Worm (Caenorhabditis elegans): ENCODE results near the gene T25B9.5.

The T25B9.5 gene

DNA sequence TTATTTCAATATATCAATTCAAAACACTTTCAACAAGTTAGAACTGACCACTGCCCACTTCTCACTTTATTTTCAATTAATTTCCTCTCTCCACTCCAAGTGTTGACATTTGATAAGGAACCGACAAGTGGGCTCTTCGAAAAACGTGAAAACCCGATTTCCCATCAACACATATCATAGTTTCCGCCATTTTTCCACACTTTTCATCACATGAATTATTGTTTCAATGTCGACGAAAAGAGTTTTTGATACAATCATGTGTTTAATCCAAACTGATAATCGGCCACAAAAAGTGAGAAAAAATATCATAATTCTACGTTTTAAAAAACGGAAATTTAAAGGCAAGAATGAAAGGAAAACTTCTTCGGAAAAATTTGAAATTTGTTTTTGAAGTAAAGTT lies 41.1 kb upstream of the T25B9.5 start:
- TF ChIP-seq unc-39 (tag; optimal IDR thresholded peaks at IDR 0.05) (no peak), nhr-237 (tag; optimal IDR thresholded peaks at IDR 0.05) (no peak), mep-1 (tag; optimal IDR thresholded peaks at IDR 0.05) (no peak), drap-1 (GFP tag; optimal IDR thresholded peaks at IDR 0.05) (no peak), zip-8 (tag; optimal IDR thresholded peaks at IDR 0.05) (no peak), bed-3 (GFP tag; optimal IDR thresholded peaks at IDR 0.05) (no peak), snpc-4 (tag; optimal IDR thresholded peaks at IDR 0.05) (no peak), sptf-1 (tag; optimal IDR thresholded peaks at IDR 0.05) (no peak), pha-4 (tag; optimal IDR thresholded peaks at IDR 0.05) (no peak), ceh-83 (GFP tag; optimal IDR thresholded peaks at IDR 0.05) (no peak), blmp-1 (tag; optimal IDR thresholded peaks at IDR 0.05) (no peak)

DNA sequence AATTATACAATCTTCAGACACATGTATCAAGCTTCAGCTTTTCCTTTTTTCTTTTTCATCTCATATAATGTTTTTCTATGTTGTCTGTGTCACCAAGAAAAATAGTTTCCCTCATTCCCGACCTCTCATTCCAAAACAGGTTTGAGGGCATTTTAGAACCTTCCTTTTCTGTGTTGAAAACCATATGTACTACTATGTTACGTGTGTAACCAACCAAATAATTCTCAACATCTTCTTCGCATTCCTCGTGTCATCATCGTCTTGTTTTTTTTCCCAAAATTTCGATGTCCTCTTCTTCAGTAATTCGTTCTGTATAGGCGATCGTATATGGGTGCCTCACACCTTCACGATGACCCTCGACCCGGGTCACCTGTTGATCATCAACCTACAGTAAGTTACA lies 35.8 kb upstream of the T25B9.5 start, which contains the start of gene pept-2:
TSS of gene pept-2 (plus strand) at position 301 of the 400 bp plus-strand sequence.
- TF ChIP-seq ham-2 (GFP tag; optimal IDR thresholded peaks at IDR 0.05) (no peak), snpc-4 (tag; optimal IDR thresholded peaks at IDR 0.05) (no peak)

DNA sequence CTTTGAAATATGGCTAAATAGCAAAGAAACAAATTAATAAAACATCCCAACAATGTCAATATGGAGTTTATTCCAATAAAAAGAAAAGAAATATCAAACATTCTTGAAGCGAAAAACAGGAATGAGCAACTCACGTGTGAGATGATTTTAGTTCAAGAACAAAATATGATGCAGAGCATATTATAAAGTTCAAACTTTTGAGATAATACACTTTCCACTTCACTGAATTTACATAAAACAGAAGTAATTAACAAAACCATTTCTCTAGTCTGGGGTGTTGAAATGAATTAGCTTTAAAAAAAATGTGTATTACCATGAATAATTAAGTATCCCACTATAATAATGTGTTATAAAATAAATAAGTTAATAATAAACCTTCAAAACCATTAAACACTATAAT lies 32.1 kb upstream of the T25B9.5 start, which contains the start of gene srd-7:
TSS of gene srd-7 (minus strand) at position 101 of the 400 bp plus-strand sequence.
- TF ChIP-seq ces-1 (GFP tag; optimal IDR thresholded peaks at IDR 0.05): no peak
- TF ChIP-seq unc-120 (tag; optimal IDR thresholded peaks at IDR 0.05; ENCODE audit: poor library complexity, severe bottlenecking): no peak
- TF ChIP-seq cnd-1 (tag; optimal IDR thresholded peaks at IDR 0.05): no peak
- no peak for TF ChIP-seq elt-1 (tag; optimal IDR thresholded peaks at IDR 0.05; ENCODE audit: borderline replicate concordance, insufficient read depth)
- TF ChIP-seq drap-1 (GFP tag; optimal IDR thresholded peaks at IDR 0.05): no peak
- TF ChIP-seq ham-2 (GFP tag; optimal IDR thresholded peaks at IDR 0.05): no peak
- TF ChIP-seq nhr-28 (tag; optimal IDR thresholded peaks at IDR 0.05): no peak
- TF ChIP-seq nhr-2 (tag; optimal IDR thresholded peaks at IDR 0.05): no peak
- no peak for TF ChIP-seq nhr-76 (tag; optimal IDR thresholded peaks at IDR 0.05)
- TF ChIP-seq nhr-237 (tag; optimal IDR thresholded peaks at IDR 0.05): no peak
- TF ChIP-seq ztf-11 (tag; optimal IDR thresholded peaks at IDR 0.05): no peak
- TF ChIP-seq sptf-1 (tag; optimal IDR thresholded peaks at IDR 0.05): no peak
- no peak for TF ChIP-seq elt-3 (tag; optimal IDR thresholded peaks at IDR 0.05)
- no peak for TF ChIP-seq blmp-1 (tag; optimal IDR thresholded peaks at IDR 0.05)
- TF ChIP-seq lsy-2 (tag; optimal IDR thresholded peaks at IDR 0.05): no peak

DNA sequence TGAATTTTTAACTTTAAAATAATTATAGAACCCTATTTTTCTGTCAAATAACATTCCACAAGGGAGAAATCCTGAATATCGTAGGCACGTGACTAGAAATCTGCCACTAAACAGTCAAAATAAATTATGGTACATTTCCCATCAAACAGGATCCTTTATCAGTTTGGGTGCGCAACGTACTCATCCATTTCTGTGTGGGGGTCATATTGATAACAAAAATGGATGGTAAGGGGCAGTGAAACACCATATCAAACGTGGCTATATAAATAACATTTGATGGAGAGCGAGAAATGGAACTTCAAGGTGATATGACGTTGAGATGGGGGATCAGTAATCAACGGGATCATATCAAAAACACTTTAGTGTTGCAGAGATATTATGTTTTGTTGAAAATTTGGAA lies 29.5 kb upstream of the T25B9.5 start:
- no peak for TF ChIP-seq elt-3 (tag; optimal IDR thresholded peaks at IDR 0.05)
- TF ChIP-seq sem-2 (GFP tag; optimal IDR thresholded peaks at IDR 0.05): no peak
- TF ChIP-seq zip-8 (tag; optimal IDR thresholded peaks at IDR 0.05): no peak
- TF ChIP-seq lsy-2 (tag; optimal IDR thresholded peaks at IDR 0.05): no peak

DNA sequence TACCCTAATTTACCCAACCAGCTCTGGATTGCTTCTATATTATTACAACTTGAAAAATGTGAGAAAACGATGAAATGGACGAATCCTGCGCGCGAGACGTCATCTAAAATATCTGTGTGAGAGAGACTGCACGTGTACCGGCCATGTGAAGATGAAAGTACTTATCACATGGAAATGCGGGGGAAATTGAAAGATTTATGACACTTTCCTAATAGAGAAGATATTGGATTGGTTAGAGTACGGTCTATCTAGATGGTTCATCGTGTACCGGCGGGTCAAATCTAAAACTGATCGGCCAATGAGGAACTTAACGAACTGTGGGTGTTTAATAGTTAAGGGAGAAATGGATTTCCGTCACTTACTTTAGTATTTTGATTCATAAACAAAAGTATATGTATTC lies 27.4 kb upstream of the T25B9.5 start:
- TF ChIP-seq sptf-1 (tag; optimal IDR thresholded peaks at IDR 0.05) (no peak), bed-3 (GFP tag; optimal IDR thresholded peaks at IDR 0.05) (no peak), zip-8 (tag; optimal IDR thresholded peaks at IDR 0.05) (no peak), ham-2 (GFP tag; optimal IDR thresholded peaks at IDR 0.05) (no peak), unc-120 (tag; optimal IDR thresholded peaks at IDR 0.05; ENCODE audit: poor library complexity, severe bottlenecking) (no peak), elt-3 (tag; optimal IDR thresholded peaks at IDR 0.05) (no peak), elt-1 (tag; optimal IDR thresholded peaks at IDR 0.05; ENCODE audit: borderline replicate concordance, insufficient read depth) (no peak), mls-2 (tag; optimal IDR thresholded peaks at IDR 0.05) (no peak), pha-4 (tag; optimal IDR thresholded peaks at IDR 0.05) (no peak), ceh-43 (GFP tag; optimal IDR thresholded peaks at IDR 0.05) (no peak), tbx-8 (GFP tag; optimal IDR thresholded peaks at IDR 0.05) (no peak), nhr-2 (tag; optimal IDR thresholded peaks at IDR 0.05) (no peak), ceh-39 (tag; optimal IDR thresholded peaks at IDR 0.05) (no peak), nhr-28 (tag; optimal IDR thresholded peaks at IDR 0.05) (no peak), lin-13 (tag; optimal IDR thresholded peaks at IDR 0.05) (no peak), nhr-237 (tag; optimal IDR thresholded peaks at IDR 0.05) (no peak), lsy-2 (tag; optimal IDR thresholded peaks at IDR 0.05) (no peak)

DNA sequence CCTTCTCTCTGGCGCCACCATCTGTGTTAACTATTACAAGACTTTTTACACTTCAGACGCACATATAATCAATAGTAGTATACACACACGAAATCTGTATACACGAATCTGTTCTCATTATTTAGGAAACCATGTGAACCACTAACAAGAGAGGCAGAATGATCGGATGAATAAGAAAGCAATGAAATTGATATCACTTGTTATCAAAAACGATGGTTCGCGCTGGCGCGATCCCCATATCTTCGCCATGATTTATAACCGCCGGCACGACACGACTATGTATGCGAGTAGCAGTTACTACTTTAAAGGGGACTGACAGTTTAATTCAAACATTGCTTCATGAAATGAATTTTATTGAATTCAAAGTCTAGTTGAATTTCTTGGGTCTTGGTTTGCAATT lies 26.8 kb upstream of the T25B9.5 start:
- TF ChIP-seq ceh-83 (GFP tag; optimal IDR thresholded peaks at IDR 0.05) (no peak), cnd-1 (tag; optimal IDR thresholded peaks at IDR 0.05) (no peak), nhr-237 (tag; optimal IDR thresholded peaks at IDR 0.05) (no peak), unc-62 (GFP tag; optimal IDR thresholded peaks at IDR 0.05) (no peak), ztf-11 (tag; optimal IDR thresholded peaks at IDR 0.05) (no peak), nhr-12 (tag; optimal IDR thresholded peaks at IDR 0.05) (no peak), tbx-8 (GFP tag; optimal IDR thresholded peaks at IDR 0.05) (no peak)
